Worm (Caenorhabditis elegans) whole organism, early embryonic: ENCODE measurements around the gene tag-52.

Source experiments
- B0310.2 ChIP-seq: sonication (generic microtip); optimal IDR thresholded peaks from 2 replicates; lab custom pipeline; 2016; ENCODE audit warnings: mild to moderate bottlenecking, missing genetic modification characterization, missing compliant biosample characterization
- F13C5.2 ChIP-seq: sonication (generic microtip); optimal IDR thresholded peaks from 2 replicates; lab custom pipeline; 2017; ENCODE audit warnings: mild to moderate bottlenecking, missing genetic modification characterization, inconsistent platforms, missing compliant biosample characterization
- ama-1 ChIP-seq: fragments of 150-350 bp; optimal IDR thresholded peaks from 2 replicates; lab custom pipeline; 2014
- ceh-36 ChIP-seq: sonication (generic microtip); optimal IDR thresholded peaks from 2 replicates; lab custom pipeline; 2016; ENCODE audit warnings: missing genetic modification characterization, inconsistent platforms, missing compliant biosample characterization
- ets-7 ChIP-seq: sonication (generic microtip); optimal IDR thresholded peaks from 2 replicates; lab custom pipeline; 2016; ENCODE audit warnings: missing genotype, missing genetic modification characterization, missing compliant biosample characterization
- flt-1 ChIP-seq: fragments of 200-800 bp; sonication (Bioruptor generic); IDR thresholded peaks from 2 replicates; pipeline ENCODE4 v1.3.6; 2022; ENCODE audit warnings: missing genetic modification characterization, missing compliant biosample characterization
- hmbx-1 ChIP-seq: sonication (generic microtip); optimal IDR thresholded peaks from 2 replicates; lab custom pipeline; 2016; ENCODE audit warnings: mild to moderate bottlenecking, missing genetic modification characterization, missing compliant biosample characterization
- hmg-4 ChIP-seq: fragments of 200-800 bp; sonication (Bioruptor generic); optimal IDR thresholded peaks from 2 replicates; lab custom pipeline; 2018; ENCODE audit warnings: mild to moderate bottlenecking, missing genetic modification characterization, missing compliant biosample characterization
- hnd-1 ChIP-seq: sonication (generic microtip); optimal IDR thresholded peaks from 2 replicates; lab custom pipeline; 2016; ENCODE audit warnings: missing genetic modification characterization, missing compliant biosample characterization
- pes-1 ChIP-seq: fragments of 200-800 bp; sonication (Bioruptor generic); IDR thresholded peaks from 2 replicates; pipeline ENCODE4 v1.3.6; 2022; ENCODE audit warnings: missing genetic modification reagents, missing genetic modification characterization, missing compliant biosample characterization
- scrt-1 ChIP-seq: fragments of 200-800 bp; sonication (Bioruptor generic); IDR thresholded peaks from 2 replicates; pipeline ENCODE4 v1.3.6; 2022; ENCODE audit warnings: missing genetic modification characterization, missing compliant biosample characterization
- sea-1 ChIP-seq: fragments of 200-800 bp; sonication (Bioruptor generic); conservative IDR thresholded peaks from 2 replicates; pipeline ENCODE4 v1.3.6; 2022; ENCODE audit warnings: missing genetic modification characterization, missing compliant biosample characterization
- tbx-37 ChIP-seq: fragments of 200-800 bp; sonication (Bioruptor generic); conservative IDR thresholded peaks from 2 replicates; pipeline ENCODE4 v1.3.6; 2022; ENCODE audit warnings: missing genetic modification reagents, missing genetic modification characterization, missing compliant biosample characterization
- tra-4 ChIP-seq: sonication (generic microtip); optimal IDR thresholded peaks from 2 replicates; lab custom pipeline; 2017; ENCODE audit warnings: missing genetic modification characterization, missing compliant biosample characterization

DNA sequence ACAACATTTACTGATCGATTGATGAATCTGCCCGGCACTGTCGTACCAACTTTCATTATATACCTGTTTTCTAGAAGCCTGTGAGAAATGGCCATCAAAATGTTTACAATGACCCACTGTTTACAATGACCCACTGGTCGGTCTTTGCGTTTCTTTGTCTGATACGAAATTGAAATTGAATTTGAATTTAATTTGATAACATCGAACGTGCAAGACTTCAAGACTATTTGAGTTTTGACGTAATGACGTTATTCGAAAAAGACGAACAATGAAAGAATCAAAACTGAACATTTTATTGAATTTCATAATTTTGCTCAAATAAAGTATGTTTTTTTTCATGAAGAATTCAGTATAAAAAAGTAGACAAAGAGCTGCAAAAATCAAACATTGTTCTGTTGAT is 6.4 kb downstream of the tag-52 start, which contains the start of gene C02F12.5:
- TF ChIP-seq scrt-1 (GFP tag; lab: Robert Waterston, UW): no peak
- TF ChIP-seq ama-1 (lab: Kevin White, UChicago): no peak
- no peak for TF ChIP-seq flt-1 (GFP tag; lab: Robert Waterston, UW)
- no peak for TF ChIP-seq B0310.2
- no peak for TF ChIP-seq hmg-4 (GFP tag; lab: Kevin White, UChicago)
- TF ChIP-seq pes-1: no peak
- TF ChIP-seq tbx-37 (GFP tag; lab: Robert Waterston, UW): no peak
- TF ChIP-seq ceh-36 (tag; lab: Kevin White, UChicago): no peak
- no peak for TF ChIP-seq hmbx-1
- TF ChIP-seq tra-4 (tag; lab: Kevin White, UChicago): no peak
- TF ChIP-seq F13C5.2 (tag; lab: Kevin White, UChicago): no peak
- no peak for TF ChIP-seq hnd-1 (tag; lab: Kevin White, UChicago)
- TF ChIP-seq sea-1: no peak
- TF ChIP-seq ets-7: no peak
